Worm (Caenorhabditis elegans) whole organism, L1 larva: ENCODE measurements around the gene K08D8.7.
"Not testable (repeated sequence)": the region's sequence is repeated elsewhere in the genome, so short reads cannot be mapped to it uniquely, and the experiment has no call there.

Experiments used
- C34B4.2 ChIP-seq: sonication (generic microtip); optimal IDR thresholded peaks from 2 replicates; lab custom pipeline; 2017; ENCODE audit warnings: mild to moderate bottlenecking, missing genetic modification characterization, missing compliant biosample characterization
- aha-1 ChIP-seq: fragments of 150-350 bp; optimal IDR thresholded peaks from 2 replicates; lab custom pipeline; 2014; ENCODE audit warnings: missing biosample characterization, missing genetic modification characterization
- aly-2 ChIP-seq: fragments of 150-350 bp; optimal IDR thresholded peaks from 2 replicates; lab custom pipeline; 2014; ENCODE audit warnings: missing biosample characterization, missing genetic modification characterization
- ama-1 ChIP-seq: fragments of 150-350 bp; optimal IDR thresholded peaks from 2 replicates; lab custom pipeline; 2014
- blmp-1 ChIP-seq: fragments of 150-350 bp; optimal IDR thresholded peaks from 2 replicates; lab custom pipeline; 2014; ENCODE audit warnings: missing biosample characterization, missing genetic modification characterization
- ceh-63 ChIP-seq: fragments of 200-800 bp; sonication (Bioruptor generic); optimal IDR thresholded peaks from 2 replicates; lab custom pipeline; 2018; ENCODE audit warnings: mild to moderate bottlenecking, missing genetic modification characterization, missing compliant biosample characterization
- ceh-88 ChIP-seq: fragments of 200-800 bp; sonication (Bioruptor generic); IDR thresholded peaks from 2 replicates; pipeline ENCODE4 v1.3.6; 2022; ENCODE audit warnings: missing genetic modification characterization, missing compliant biosample characterization
- ceh-90 ChIP-seq: sonication (generic microtip); optimal IDR thresholded peaks from 2 replicates; lab custom pipeline; 2016; ENCODE audit warnings: missing genetic modification characterization, missing compliant biosample characterization
- ces-1 ChIP-seq: fragments of 150-350 bp; optimal IDR thresholded peaks from 2 replicates; lab custom pipeline; 2014; ENCODE audit warnings: missing biosample characterization, missing genetic modification reagents, missing genetic modification characterization
- dpl-1 ChIP-seq, 3 experiments: fragments of 150-350 bp in 2 of 3; sonication (generic microtip) in 1 of 3; optimal IDR thresholded peaks; 2 replicates each; lab custom pipeline; 2014 to 2017; ENCODE audit warnings: missing biosample characterization in 3 of 3, missing genetic modification characterization in 3 of 3, missing genetic modification reagents in 3 of 3
- efl-1 ChIP-seq, 4 experiments: fragments of 150-350 bp; optimal IDR thresholded peaks in 3 of 4; peaks in 1 of 4; 1 replicate in 1 of 4; 2 replicates in 3 of 4; lab custom pipeline; 2014; ENCODE audit warnings: missing biosample characterization in 2 of 4, missing genetic modification characterization in 2 of 4, missing genetic modification reagents in 2 of 4
- egl-13 ChIP-seq: sonication (generic microtip); optimal IDR thresholded peaks from 2 replicates; lab custom pipeline; 2016; ENCODE audit warnings: missing genotype, missing genetic modification reagents, missing genetic modification characterization, missing compliant biosample characterization
- elt-2 ChIP-seq: sonication (generic microtip); optimal IDR thresholded peaks from 2 replicates; lab custom pipeline; 2016; ENCODE audit warnings: missing genetic modification characterization, mild to moderate bottlenecking, inconsistent platforms, missing compliant biosample characterization, missing genetic modification reagents
- fkh-4 ChIP-seq: sonication (generic microtip); optimal IDR thresholded peaks from 2 replicates; lab custom pipeline; 2016; ENCODE audit warnings: missing compliant biosample characterization, missing genetic modification characterization, borderline replicate concordance
- fkh-8 ChIP-seq: sonication (generic microtip); optimal IDR thresholded peaks from 2 replicates; lab custom pipeline; 2016; ENCODE audit warnings: mild to moderate bottlenecking, missing genetic modification characterization, missing compliant biosample characterization
- fos-1 ChIP-seq: fragments of 150-350 bp; optimal IDR thresholded peaks from 2 replicates; lab custom pipeline; 2014; ENCODE audit warnings: missing biosample characterization, missing genetic modification characterization
- grh-1 ChIP-seq: fragments of 200-800 bp; sonication (Bioruptor generic); IDR thresholded peaks from 2 replicates; pipeline ENCODE4 v1.3.6; 2022; ENCODE audit warnings: missing genetic modification reagents, missing genetic modification characterization, missing compliant biosample characterization
- hlh-17 ChIP-seq: fragments of 200-800 bp; sonication (Bioruptor generic); optimal IDR thresholded peaks from 2 replicates; lab custom pipeline; 2018; ENCODE audit warnings: missing genetic modification characterization, mild to moderate bottlenecking, missing compliant biosample characterization, moderate library complexity, borderline replicate concordance
- hpl-2 ChIP-seq: fragments of 150-350 bp; optimal IDR thresholded peaks from 2 replicates; lab custom pipeline; 2014; ENCODE audit warnings: missing biosample characterization, missing genetic modification reagents, missing genetic modification characterization
- lin-13 ChIP-seq: fragments of 150-350 bp; optimal IDR thresholded peaks from 2 replicates; lab custom pipeline; 2014; ENCODE audit warnings: missing biosample characterization, missing genetic modification reagents, missing genetic modification characterization
- lir-3 ChIP-seq: sonication (generic microtip); optimal IDR thresholded peaks from 2 replicates; lab custom pipeline; 2016; ENCODE audit warnings: mild to moderate bottlenecking, missing genetic modification characterization, moderate library complexity, missing compliant biosample characterization; ENCODE audit not compliant: poor library complexity
- lsy-2 ChIP-seq, 2 experiments: fragments of 150-350 bp; optimal IDR thresholded peaks; 2 replicates each; lab custom pipeline; 2014; ENCODE audit warnings: missing biosample characterization in 2 of 2, missing genetic modification characterization in 2 of 2
- mab-9 ChIP-seq: fragments of 200-800 bp; sonication (Bioruptor generic); IDR thresholded peaks from 2 replicates; pipeline ENCODE4 v1.3.6; 2022; ENCODE audit warnings: missing genetic modification reagents, missing genetic modification characterization, missing compliant biosample characterization
- nhr-11 ChIP-seq: fragments of 150-350 bp; optimal IDR thresholded peaks from 2 replicates; lab custom pipeline; 2014; ENCODE audit warnings: missing biosample characterization, missing genetic modification characterization
- nhr-12 ChIP-seq: sonication (generic microtip); optimal IDR thresholded peaks from 2 replicates; lab custom pipeline; 2017; ENCODE audit warnings: missing biosample characterization, missing genetic modification characterization
- nhr-19 ChIP-seq: fragments of 200-800 bp; sonication (Bioruptor generic); conservative IDR thresholded peaks from 2 replicates; pipeline ENCODE4 v1.3.6; 2022; ENCODE audit warnings: missing genetic modification characterization, missing compliant biosample characterization
- nhr-20 ChIP-seq: sonication (generic microtip); optimal IDR thresholded peaks from 2 replicates; lab custom pipeline; 2016; ENCODE audit warnings: mild to moderate bottlenecking, missing genetic modification characterization, missing compliant biosample characterization
- nhr-47 ChIP-seq: sonication (generic microtip); optimal IDR thresholded peaks from 2 replicates; lab custom pipeline; 2016; ENCODE audit warnings: mild to moderate bottlenecking, missing genetic modification characterization, moderate library complexity, missing compliant biosample characterization
- nhr-71 ChIP-seq: sonication (generic microtip); optimal IDR thresholded peaks from 2 replicates; lab custom pipeline; 2016; ENCODE audit warnings: mild to moderate bottlenecking, missing genetic modification characterization, moderate library complexity, missing compliant biosample characterization
- nhr-76 ChIP-seq: sonication (generic microtip); optimal IDR thresholded peaks from 2 replicates; lab custom pipeline; 2017; ENCODE audit warnings: missing biosample characterization, missing genetic modification characterization
- nhr-77 ChIP-seq: fragments of 150-350 bp; optimal IDR thresholded peaks from 2 replicates; lab custom pipeline; 2014; ENCODE audit warnings: missing biosample characterization, missing genetic modification characterization
- nhr-85 ChIP-seq: sonication (generic microtip); peaks from one replicate; lab custom pipeline; 2016; ENCODE audit warnings: missing genetic modification characterization, inconsistent platforms, missing compliant biosample characterization
- rnt-1 ChIP-seq: sonication (generic microtip); optimal IDR thresholded peaks from 2 replicates; lab custom pipeline; 2016; ENCODE audit warnings: mild to moderate bottlenecking, missing genetic modification characterization, moderate library complexity, missing compliant biosample characterization
- sup-37 ChIP-seq: fragments of 200-800 bp; sonication (Bioruptor generic); optimal IDR thresholded peaks from 2 replicates; lab custom pipeline; 2018; ENCODE audit warnings: mild to moderate bottlenecking, missing genetic modification characterization, missing compliant biosample characterization
- tbx-2 ChIP-seq: sonication (generic microtip); optimal IDR thresholded peaks from 2 replicates; lab custom pipeline; 2016; ENCODE audit warnings: missing genetic modification characterization, missing compliant biosample characterization
- tlp-1 ChIP-seq: fragments of 150-350 bp; optimal IDR thresholded peaks from 2 replicates; lab custom pipeline; 2014; ENCODE audit warnings: missing biosample characterization, missing genetic modification characterization
- unc-62 ChIP-seq: fragments of 150-350 bp; optimal IDR thresholded peaks from 2 replicates; lab custom pipeline; 2014; ENCODE audit warnings: missing biosample characterization, missing genetic modification reagents, missing genetic modification characterization
- unc-98 ChIP-seq: fragments of 200-800 bp; sonication (Bioruptor generic); IDR thresholded peaks from 2 replicates; pipeline ENCODE4 v1.3.6; 2022; ENCODE audit warnings: missing genetic modification characterization, missing compliant biosample characterization

The K08D8.7 gene

DNA sequence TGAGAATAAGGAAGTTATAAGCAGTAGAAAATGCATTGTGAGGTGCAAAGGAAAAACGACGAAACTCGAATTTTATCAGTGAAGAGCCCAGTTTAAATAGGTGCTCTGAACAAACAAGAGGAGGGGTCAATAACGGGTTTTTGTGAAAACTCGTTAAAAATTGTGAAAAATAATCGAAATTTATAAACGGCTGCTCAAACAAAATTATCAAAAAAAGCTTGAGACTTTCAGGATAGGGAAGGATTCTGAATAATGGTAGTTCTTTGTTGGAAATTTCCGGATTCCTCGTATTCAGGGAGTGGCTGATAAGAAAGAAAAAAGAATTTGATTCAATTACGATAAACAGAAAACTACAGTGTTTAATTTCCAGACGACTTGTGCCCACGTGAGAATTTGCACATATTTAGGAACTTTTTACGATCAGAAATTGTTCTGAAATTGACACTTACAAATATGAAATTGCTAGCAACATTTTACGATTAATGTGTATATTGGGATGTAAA is 25.1 kb upstream of the K08D8.7 start, which contains the start of gene clec-187:
TSS of gene clec-187 (minus strand) at position 51 of the 503 bp plus-strand sequence.
- TF ChIP-seq nhr-85 (tag; lab: Kevin White, UChicago) (no peak), ceh-88 (GFP tag; lab: Robert Waterston, UW) (no peak), nhr-77 (tag; lab: Kevin White, UChicago) (no peak), elt-2 (tag; lab: Kevin White, UChicago) (peak; percentile 73), ama-1 (lab: Kevin White, UChicago) (no peak), C34B4.2 (tag; lab: Kevin White, UChicago) (no peak), tlp-1 (tag; lab: Kevin White, UChicago) (no peak)

DNA sequence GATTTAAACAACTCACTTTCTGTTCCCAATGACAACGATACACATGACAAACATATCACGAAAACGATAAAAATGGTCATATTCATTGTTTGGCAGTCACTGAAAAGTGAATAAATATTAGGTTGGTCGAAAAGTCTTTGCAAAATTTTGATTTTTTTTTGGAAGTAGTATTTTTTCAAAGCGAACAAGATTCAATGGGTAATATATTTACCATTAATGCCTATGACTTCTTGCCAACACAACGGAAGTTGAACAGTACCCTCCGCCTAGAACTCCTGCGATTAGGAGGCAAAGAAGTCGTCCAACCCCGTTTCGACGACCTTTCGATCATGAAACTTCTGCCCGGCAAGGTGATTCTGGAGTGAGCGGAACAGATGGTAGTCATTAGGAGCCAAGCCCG is 21.4 kb upstream of the K08D8.7 start, which contains the start of gene ZK896.1:
TSS of gene ZK896.1 (minus strand) at position 101 of the 400 bp plus-strand sequence.
- not testable (repeated sequence) for TF ChIP-seq unc-62 (GFP tag; lab: Kevin White, UChicago); nhr-11 (tag; lab: Kevin White, UChicago); ces-1 (GFP tag; lab: Kevin White, UChicago)
- TF ChIP-seq, all 84 proteins: peak for 0; not testable (repeated sequence) for 84

DNA sequence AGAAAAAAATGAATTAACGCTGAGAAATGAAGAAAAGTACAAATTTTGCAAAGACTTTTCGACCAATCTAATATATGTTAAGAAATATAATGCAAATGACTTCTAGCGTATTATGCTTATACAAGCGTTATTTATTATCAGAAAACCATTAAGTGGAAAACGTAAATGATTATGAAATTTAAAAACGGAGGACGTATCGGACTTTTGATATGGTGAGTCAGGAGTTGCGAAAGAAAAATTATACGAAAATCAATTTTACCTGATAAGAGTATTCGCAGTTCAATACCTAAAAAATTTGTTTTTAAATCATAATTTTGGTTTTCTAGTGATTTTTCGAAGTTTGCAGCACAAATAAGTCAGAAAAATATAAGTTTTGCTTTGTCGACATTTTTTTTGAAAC is 20.1 kb upstream of the K08D8.7 start:
- TF ChIP-seq nhr-12 (tag; lab: Kevin White, UChicago) (no peak), elt-2 (tag; lab: Kevin White, UChicago) (peak; percentile 49)

DNA sequence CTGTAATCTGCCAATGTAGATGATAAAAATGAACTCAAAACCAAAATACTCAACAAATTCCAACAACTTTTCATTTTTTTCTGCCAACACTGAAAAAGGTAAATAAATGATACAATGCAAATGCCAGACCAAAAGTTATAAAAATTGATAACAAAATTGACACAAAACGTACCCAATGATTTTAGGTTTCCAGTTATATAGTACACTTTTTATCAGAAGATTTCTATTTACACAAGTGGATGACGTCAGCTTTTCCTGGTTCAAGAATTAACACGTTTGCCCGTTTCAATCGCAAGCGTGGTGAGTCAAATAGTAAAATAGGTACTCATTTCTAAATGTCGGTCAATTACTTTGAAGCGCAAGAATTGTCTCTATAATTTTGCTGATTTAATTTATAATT is 17.1 kb upstream of the K08D8.7 start, which contains the start of gene ZK896.5:
TSS of gene ZK896.5 (minus strand) at position 89 of the 400 bp plus-strand sequence.
- TF ChIP-seq tbx-2 (no peak), lin-13 (GFP tag; lab: Kevin White, UChicago) (no peak), rnt-1 (tag; lab: Kevin White, UChicago) (no peak), efl-1 (optimal IDR thresholded peaks at IDR 0.05; lab: Kevin White, UChicago) (no peak), efl-1 (GFP tag; optimal IDR thresholded peaks at IDR 0.05 in 1 of 2; lab: Kevin White, UChicago) (peak in 1 of 2 experiments; percentile 38), sup-37 (no peak), ceh-90 (tag; lab: Kevin White, UChicago) (no peak), fos-1 (tag; lab: Kevin White, UChicago) (no peak), nhr-47 (no peak), blmp-1 (tag; lab: Kevin White, UChicago) (no peak), nhr-20 (tag; lab: Kevin White, UChicago) (peak; percentile 4), ces-1 (GFP tag; lab: Kevin White, UChicago) (no peak), hlh-17 (no peak), egl-13 (tag; lab: Kevin White, UChicago) (no peak), mab-9 (GFP tag; lab: Robert Waterston, UW) (no peak), grh-1 (GFP tag; lab: Robert Waterston, UW) (no peak), lsy-2 (tag; optimal IDR thresholded peaks at IDR 0.05; lab: Kevin White, UChicago) (no peak), lir-3 (no peak), elt-2 (tag; lab: Kevin White, UChicago) (peak; percentile 78), hpl-2 (GFP tag; lab: Kevin White, UChicago) (no peak), nhr-71 (tag; lab: Kevin White, UChicago) (no peak), nhr-85 (tag; lab: Kevin White, UChicago) (no peak), nhr-76 (tag; lab: Kevin White, UChicago) (no peak), nhr-19 (no peak)

DNA sequence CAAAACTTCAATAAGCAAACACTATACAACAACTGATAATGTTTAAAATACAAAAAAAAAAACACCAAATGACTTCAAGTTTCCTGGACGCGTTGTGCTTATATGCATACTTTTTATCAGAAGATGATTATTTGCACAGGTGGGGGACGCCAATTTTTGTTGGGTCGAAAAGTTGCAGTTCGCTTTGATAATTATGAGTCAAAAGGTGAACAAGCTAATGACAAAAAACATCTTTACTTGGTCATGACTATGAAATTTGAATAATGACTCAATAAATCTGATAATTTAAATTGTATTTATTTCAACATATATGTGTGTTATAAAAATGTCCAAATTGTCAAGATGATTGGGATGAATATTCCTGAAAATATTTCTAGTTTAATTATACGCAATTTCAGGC is 13.4 kb upstream of the K08D8.7 start, which contains the start of gene ZK896.4:
TSS of gene ZK896.4 (minus strand) at position 101 of the 400 bp plus-strand sequence.
- TF ChIP-seq nhr-20 (tag; lab: Kevin White, UChicago) = no peak
- TF ChIP-seq lsy-2 (tag; optimal IDR thresholded peaks at IDR 0.05; lab: Kevin White, UChicago) = no peak
- TF ChIP-seq sup-37 = no peak
- TF ChIP-seq unc-98 = no peak
- TF ChIP-seq ceh-63 (GFP tag; lab: Kevin White, UChicago) = no peak
- no peak for TF ChIP-seq nhr-19
- TF ChIP-seq dpl-1 (GFP tag; optimal IDR thresholded peaks at IDR 0.05; lab: Kevin White, UChicago) = no peak
- TF ChIP-seq fkh-8 (tag; lab: Kevin White, UChicago) = no peak
- TF ChIP-seq fkh-4 (tag; lab: Kevin White, UChicago) = no peak
- TF ChIP-seq aly-2 = no peak
- TF ChIP-seq mab-9 (GFP tag; lab: Robert Waterston, UW) = no peak
- TF ChIP-seq nhr-77 (tag; lab: Kevin White, UChicago) = no peak
- no peak for TF ChIP-seq aha-1
- no peak for TF ChIP-seq fos-1 (tag; lab: Kevin White, UChicago)
- TF ChIP-seq nhr-85 (tag; lab: Kevin White, UChicago) = no peak
- TF ChIP-seq grh-1 (GFP tag; lab: Robert Waterston, UW) = no peak
- no peak for TF ChIP-seq hlh-17
